Fruit fly (Drosophila melanogaster): ENCODE data around the gene Spp.

The Spp gene

dm6 chr2L:523165-523835, 21.2 kb downstream of the Spp start (continued):
- TF ChIP-seq tin (GFP tag; optimal IDR thresholded peaks at IDR 0.05): no peak
- peak; percentile 94 for TF ChIP-seq Nf-YC (tag; optimal IDR thresholded peaks at IDR 0.05)
- no peak for TF ChIP-seq CG30020 (tag; optimal IDR thresholded peaks at IDR 0.05)
- TF ChIP-seq pnt (GFP tag; optimal IDR thresholded peaks at IDR 0.05): no peak
- peak; percentile 32; the same call in 1 of the 2 replicates for TF ChIP-seq CG8765 (GFP tag; IDR thresholded peaks at IDR 0.05)
- TF ChIP-seq ara (GFP tag; IDR thresholded peaks at IDR 0.05): no peak
- peak; percentile 18 for TF ChIP-seq CG10979 (tag; optimal IDR thresholded peaks at IDR 0.05)
- no peak for TF ChIP-seq dm (GFP tag; optimal IDR thresholded peaks at IDR 0.05)
- TF ChIP-seq gsb-n (tag; optimal IDR thresholded peaks at IDR 0.05): peak; percentile 20
- TF ChIP-seq CG6854 (GFP tag; optimal IDR thresholded peaks at IDR 0.05): peak; percentile 38
- TF ChIP-seq CG4730 (GFP tag; IDR thresholded peaks at IDR 0.05): no peak
- peak; percentile 100 for TF ChIP-seq grn (GFP tag; optimal IDR thresholded peaks at IDR 0.05)
- TF ChIP-seq CG14860 (GFP tag; IDR thresholded peaks at IDR 0.05; ENCODE audit: partially characterized antibody): no peak
- peak; percentile 92; the same call in 2 of the 4 replicates for TF ChIP-seq chinmo (GFP tag; IDR thresholded peaks at IDR 0.05; ENCODE audit: partially characterized antibody)
- TF ChIP-seq crp (GFP tag; optimal IDR thresholded peaks at IDR 0.05): peak; percentile 16 to 81
- TF ChIP-seq cad (GFP tag; optimal IDR thresholded peaks at IDR 0.05): no peak
- TF ChIP-seq CG30403 (GFP tag; optimal IDR thresholded peaks at IDR 0.05): no peak
- no peak for TF ChIP-seq BEAF-32 (GFP tag; optimal IDR thresholded peaks at IDR 0.05)
- no peak for TF ChIP-seq Eip74EF (GFP tag; optimal IDR thresholded peaks at IDR 0.05)
- peak; percentile 45 for TF ChIP-seq eyg (GFP tag; optimal IDR thresholded peaks at IDR 0.05)
- peak; percentile 57; the same call in 1 of the 3 replicates for TF ChIP-seq z (GFP tag; IDR thresholded peaks at IDR 0.05)
- no peak for TF ChIP-seq jing (GFP tag; optimal IDR thresholded peaks at IDR 0.05)
- TF ChIP-seq CG10654 (GFP tag; optimal IDR thresholded peaks at IDR 0.05): no peak
- TF ChIP-seq hkb (optimal IDR thresholded peaks at IDR 0.05): no peak
- TF ChIP-seq hkb (GFP tag; IDR thresholded peaks at IDR 0.05): peak; percentile 60
- TF ChIP-seq nom (GFP tag; optimal IDR thresholded peaks at IDR 0.05): peak; percentile 50
- no peak for TF ChIP-seq Mrtf (GFP tag; IDR thresholded peaks at IDR 0.05)
- TF ChIP-seq CG18476 (GFP tag; optimal IDR thresholded peaks at IDR 0.05): no peak
- TF ChIP-seq caup (GFP tag; optimal IDR thresholded peaks at IDR 0.05; ENCODE audit: severe bottlenecking): peak; percentile 22
- no peak for TF ChIP-seq CG4820 (GFP tag; optimal IDR thresholded peaks at IDR 0.05)
- peak; percentile 12 for TF ChIP-seq zen (tag; optimal IDR thresholded peaks at IDR 0.05)
- no peak for TF ChIP-seq luna (GFP tag; optimal IDR thresholded peaks at IDR 0.05)
- TF ChIP-seq Atf3 (GFP tag; optimal IDR thresholded peaks at IDR 0.05): no peak
- no peak for TF ChIP-seq Drgx (GFP tag; IDR thresholded peaks at IDR 0.05)
- no peak for TF ChIP-seq sc (optimal IDR thresholded peaks at IDR 0.05)
- no peak for TF ChIP-seq sc (GFP tag; optimal IDR thresholded peaks at IDR 0.05)
- no peak for TF ChIP-seq tll (GFP tag; optimal IDR thresholded peaks at IDR 0.05)
- TF ChIP-seq dati (GFP tag; IDR thresholded peaks at IDR 0.05): no peak
- no peak for TF ChIP-seq CG8359 (GFP tag; optimal IDR thresholded peaks at IDR 0.05; ENCODE audit: borderline replicate concordance)
- no peak for TF ChIP-seq CG18764 (GFP tag; optimal IDR thresholded peaks at IDR 0.05)
- no peak for TF ChIP-seq Bteb2 (GFP tag; optimal IDR thresholded peaks at IDR 0.05)
- TF ChIP-seq CG17612 (GFP tag; IDR thresholded peaks at IDR 0.05): no peak
- no peak for TF ChIP-seq emc (GFP tag; optimal IDR thresholded peaks at IDR 0.05)
- no peak for TF ChIP-seq Hmx (GFP tag; optimal IDR thresholded peaks at IDR 0.05)
- no peak for TF ChIP-seq Hey (tag; optimal IDR thresholded peaks at IDR 0.05)
- TF ChIP-seq CG7786 (GFP tag; optimal IDR thresholded peaks at IDR 0.05): no peak
- TF ChIP-seq gcm2 (GFP tag; optimal IDR thresholded peaks at IDR 0.05): no peak
- TF ChIP-seq HLHmδ (GFP tag; optimal IDR thresholded peaks at IDR 0.05): peak; percentile 61
- peak; percentile 74 for TF ChIP-seq sens (GFP tag)
- TF ChIP-seq Sin3A (optimal IDR thresholded peaks at IDR 0.05): no peak
- TF ChIP-seq Spps (tag; optimal IDR thresholded peaks at IDR 0.05): no peak

Measured in whole organism, embryonic.